Fruit fly (Drosophila melanogaster): ENCODE measurements around the gene shd.

The shd gene

dm6 chr3L:14613792-14614677 lies at the start of gene shd:
Gene shd (plus strand): TSS chr3L:14614458.
- no peak for TF ChIP-seq CTCF (optimal IDR thresholded peaks at IDR 0.05)
- TF ChIP-seq CG8478 (optimal IDR thresholded peaks at IDR 0.05) = no peak

dm6 chr3L:14565134-14565587 lies 49.1 kb upstream of the shd start:
- TF ChIP-seq CG8478 (optimal IDR thresholded peaks at IDR 0.05) (no peak), CTCF (optimal IDR thresholded peaks at IDR 0.05) (no peak)

- TF ChIP-seq CTCF (optimal IDR thresholded peaks at IDR 0.05) = no peak
- no peak for TF ChIP-seq CG8478 (optimal IDR thresholded peaks at IDR 0.05)
Observed at dm6 chr3L:14567140-14567539, 47.1 kb upstream of the shd start, which contains the start of gene CG42758. Gene CG42758 (plus strand): TSS chr3L:14567440.

dm6 chr3L:14569620-14570537 lies 44.4 kb upstream of the shd start:
- TF ChIP-seq CTCF (optimal IDR thresholded peaks at IDR 0.05) (no peak), CG8478 (optimal IDR thresholded peaks at IDR 0.05) (no peak)

dm6 chr3L:14574649-14575048 lies 39.6 kb upstream of the shd start:
- TF ChIP-seq CG8478 (optimal IDR thresholded peaks at IDR 0.05) = no peak
- no peak for TF ChIP-seq CTCF (optimal IDR thresholded peaks at IDR 0.05)

dm6 chr3L:14575974-14576373 lies 38.3 kb upstream of the shd start:
- no peak for TF ChIP-seq CG8478 (optimal IDR thresholded peaks at IDR 0.05)
- TF ChIP-seq CTCF (optimal IDR thresholded peaks at IDR 0.05) = no peak

dm6 chr3L:14578896-14579295 lies 35.4 kb upstream of the shd start:
- TF ChIP-seq CG8478 (optimal IDR thresholded peaks at IDR 0.05) = no peak
- TF ChIP-seq CTCF (optimal IDR thresholded peaks at IDR 0.05) = peak in 1 of 2 experiments; percentile 37

- TF ChIP-seq CG8478 (optimal IDR thresholded peaks at IDR 0.05) = no peak
- no peak for TF ChIP-seq CTCF (optimal IDR thresholded peaks at IDR 0.05)
Observed at dm6 chr3L:14580294-14580693, 34.0 kb upstream of the shd start.

- no peak for TF ChIP-seq CTCF (optimal IDR thresholded peaks at IDR 0.05)
- no peak for TF ChIP-seq CG8478 (optimal IDR thresholded peaks at IDR 0.05)
Observed at dm6 chr3L:14582736-14583135, 31.5 kb upstream of the shd start.

- TF ChIP-seq CG8478 (optimal IDR thresholded peaks at IDR 0.05) (no peak), CTCF (optimal IDR thresholded peaks at IDR 0.05) (no peak)
Observed at dm6 chr3L:14583803-14584202, 30.5 kb upstream of the shd start.

- TF ChIP-seq CTCF (optimal IDR thresholded peaks at IDR 0.05) (no peak), CG8478 (optimal IDR thresholded peaks at IDR 0.05) (no peak)
Observed at dm6 chr3L:14590964-14591363, 23.3 kb upstream of the shd start.

- TF ChIP-seq CG8478 (optimal IDR thresholded peaks at IDR 0.05) (no peak), CTCF (optimal IDR thresholded peaks at IDR 0.05) (no peak)
Observed at dm6 chr3L:14592166-14592565, 22.1 kb upstream of the shd start.

- TF ChIP-seq CTCF (optimal IDR thresholded peaks at IDR 0.05) (peak; percentile 41 to 49), CG8478 (optimal IDR thresholded peaks at IDR 0.05) (no peak)
Observed at dm6 chr3L:14599503-14599902, 14.8 kb upstream of the shd start, which contains the start of gene HGTX. Gene HGTX (minus strand): TSS chr3L:14599540.

dm6 chr3L:14600570-14600969 lies 13.7 kb upstream of the shd start:
- TF ChIP-seq CG8478 (optimal IDR thresholded peaks at IDR 0.05) (no peak), CTCF (optimal IDR thresholded peaks at IDR 0.05) (no peak)

dm6 chr3L:14603160-14603559 lies 11.1 kb upstream of the shd start:
- TF ChIP-seq CG8478 (optimal IDR thresholded peaks at IDR 0.05) (no peak), CTCF (optimal IDR thresholded peaks at IDR 0.05) (peak; percentile 69 to 72)

All from S2 (cell line).